Worm (Caenorhabditis elegans) whole organism, L2 larva: ENCODE measurements around the gene grl-13.

Experiments used
- F13H6.1 ChIP-seq: sonication (generic microtip); optimal IDR thresholded peaks from 2 replicates; lab custom pipeline; 2016; ENCODE audit warnings: missing genetic modification characterization, missing compliant biosample characterization
- R02D3.7 ChIP-seq: fragments of 150-350 bp; optimal IDR thresholded peaks from 2 replicates; lab custom pipeline; 2014; ENCODE audit warnings: missing biosample characterization, missing genetic modification characterization
- alr-1 ChIP-seq: fragments of 150-350 bp; optimal IDR thresholded peaks from 2 replicates; lab custom pipeline; 2014; ENCODE audit warnings: missing biosample characterization, missing genetic modification characterization
- ama-1 ChIP-seq: fragments of 150-350 bp; optimal IDR thresholded peaks from 2 replicates; lab custom pipeline; 2018; ENCODE audit warnings: inconsistent platforms
- blmp-1 ChIP-seq: sonication (generic microtip); optimal IDR thresholded peaks from 2 replicates; lab custom pipeline; 2017; ENCODE audit warnings: missing genetic modification characterization, mild to moderate bottlenecking, missing compliant biosample characterization, antibody characterized with exemption, moderate library complexity; ENCODE audit not compliant: insufficient read depth
- ceh-16 ChIP-seq: fragments of 150-350 bp; optimal IDR thresholded peaks from 2 replicates; lab custom pipeline; 2014; ENCODE audit warnings: missing biosample characterization, missing genetic modification characterization
- ceh-82 ChIP-seq: fragments of 150-350 bp; optimal IDR thresholded peaks from 2 replicates; lab custom pipeline; 2014; ENCODE audit warnings: missing biosample characterization, missing genetic modification characterization
- crh-2 ChIP-seq: sonication (generic microtip); optimal IDR thresholded peaks from 2 replicates; lab custom pipeline; 2017; ENCODE audit warnings: missing biosample characterization, missing genetic modification characterization
- dmd-4 ChIP-seq: sonication (generic microtip); optimal IDR thresholded peaks from 2 replicates; lab custom pipeline; 2017; ENCODE audit warnings: missing biosample characterization, missing genetic modification characterization
- fos-1 ChIP-seq: fragments of 150-350 bp; optimal IDR thresholded peaks from 2 replicates; lab custom pipeline; 2014; ENCODE audit warnings: missing biosample characterization, missing genetic modification characterization
- gmeb-1 ChIP-seq: fragments of 150-350 bp; optimal IDR thresholded peaks from 2 replicates; lab custom pipeline; 2014; ENCODE audit warnings: missing biosample characterization, missing genetic modification characterization
- lin-13 ChIP-seq: fragments of 150-350 bp; optimal IDR thresholded peaks from 2 replicates; lab custom pipeline; 2014; ENCODE audit warnings: missing biosample characterization, missing genetic modification reagents, missing genetic modification characterization
- lsy-2 ChIP-seq, 2 experiments: fragments of 150-350 bp in 1 of 2; sonication (generic microtip) in 1 of 2; optimal IDR thresholded peaks; 2 replicates each; lab custom pipeline; 2014 to 2017; ENCODE audit warnings: missing biosample characterization in 2 of 2, missing genetic modification characterization in 2 of 2
- mab-5 ChIP-seq: fragments of 150-350 bp; optimal IDR thresholded peaks from 2 replicates; lab custom pipeline; 2014; ENCODE audit warnings: missing biosample characterization, missing genetic modification characterization
- mdl-1 ChIP-seq, 2 experiments: fragments of 150-350 bp in 1 of 2; sonication (generic microtip) in 1 of 2; optimal IDR thresholded peaks; 2 replicates each; lab custom pipeline; 2017; ENCODE audit warnings: missing biosample characterization in 2 of 2, missing genetic modification characterization in 2 of 2
- nhr-10 ChIP-seq: sonication (generic microtip); optimal IDR thresholded peaks from 2 replicates; lab custom pipeline; 2017; ENCODE audit warnings: missing biosample characterization, missing genetic modification characterization
- nhr-129 ChIP-seq: fragments of 150-350 bp; optimal IDR thresholded peaks from 2 replicates; lab custom pipeline; 2014; ENCODE audit warnings: missing biosample characterization, missing genetic modification characterization
- nhr-21 ChIP-seq: fragments of 150-350 bp; optimal IDR thresholded peaks from 2 replicates; lab custom pipeline; 2014; ENCODE audit warnings: missing biosample characterization, missing genetic modification characterization
- nhr-237 ChIP-seq: fragments of 150-350 bp; optimal IDR thresholded peaks from 2 replicates; lab custom pipeline; 2014; ENCODE audit warnings: missing biosample characterization, missing genetic modification characterization
- nhr-6 ChIP-seq: fragments of 150-350 bp; optimal IDR thresholded peaks from 2 replicates; lab custom pipeline; 2014; ENCODE audit warnings: missing biosample characterization, missing genetic modification characterization
- nhr-77 ChIP-seq: fragments of 150-350 bp; optimal IDR thresholded peaks from 2 replicates; lab custom pipeline; 2014; ENCODE audit warnings: missing biosample characterization, missing genetic modification characterization
- peb-1 ChIP-seq: fragments of 150-350 bp; optimal IDR thresholded peaks from 2 replicates; lab custom pipeline; 2014; ENCODE audit warnings: missing biosample characterization, missing genetic modification characterization
- sem-4 ChIP-seq: fragments of 150-350 bp; optimal IDR thresholded peaks from 2 replicates; lab custom pipeline; 2014; ENCODE audit warnings: missing biosample characterization, missing genetic modification reagents, missing genetic modification characterization
- skn-1 ChIP-seq: sonication (generic microtip); optimal IDR thresholded peaks from 2 replicates; lab custom pipeline; 2017; ENCODE audit warnings: missing biosample characterization, missing genetic modification characterization
- sma-3 ChIP-seq: sonication (generic microtip); optimal IDR thresholded peaks from 2 replicates; lab custom pipeline; 2016; ENCODE audit warnings: missing genetic modification reagents, missing genetic modification characterization, missing compliant biosample characterization
- sma-9 ChIP-seq, 2 experiments: fragments of 150-350 bp in 1 of 2; sonication (generic microtip) in 1 of 2; optimal IDR thresholded peaks; 2 replicates each; lab custom pipeline; 2014 to 2016; ENCODE audit warnings: missing genetic modification characterization in 2 of 2, mild to moderate bottlenecking in 1 of 2, missing biosample characterization in 1 of 2, missing compliant biosample characterization in 1 of 2, missing genetic modification reagents in 1 of 2, moderate library complexity in 1 of 2
- snpc-4 ChIP-seq: fragments of 150-350 bp; optimal IDR thresholded peaks from 2 replicates; lab custom pipeline; 2014; ENCODE audit warnings: missing biosample characterization, missing genetic modification characterization
- unc-39 ChIP-seq: fragments of 150-350 bp; optimal IDR thresholded peaks from 2 replicates; lab custom pipeline; 2014; ENCODE audit warnings: missing biosample characterization, missing genetic modification characterization
- unc-55 ChIP-seq: fragments of 150-350 bp; sonication (generic microtip); optimal IDR thresholded peaks from 3 replicates; lab custom pipeline; 2014; ENCODE audit warnings: missing biosample characterization, missing genetic modification reagents, missing genetic modification characterization
- unc-62 ChIP-seq: fragments of 150-350 bp; optimal IDR thresholded peaks from 2 replicates; lab custom pipeline; 2014; ENCODE audit warnings: missing biosample characterization, missing genetic modification reagents, missing genetic modification characterization
- zag-1 ChIP-seq: fragments of 150-350 bp; optimal IDR thresholded peaks from 2 replicates; lab custom pipeline; 2014; ENCODE audit warnings: missing biosample characterization, missing genetic modification characterization
- ztf-1 ChIP-seq: fragments of 200-800 bp; sonication (Bioruptor generic); conservative IDR thresholded peaks from 2 replicates; pipeline ENCODE4 v1.3.6; 2022; ENCODE audit warnings: missing genetic modification characterization, missing compliant biosample characterization
- ztf-11 ChIP-seq: sonication (generic microtip); optimal IDR thresholded peaks from 2 replicates; lab custom pipeline; 2017; ENCODE audit warnings: missing biosample characterization, missing genetic modification characterization
- ztf-4 ChIP-seq: fragments of 150-350 bp; optimal IDR thresholded peaks from 2 replicates; lab custom pipeline; 2014; ENCODE audit warnings: missing biosample characterization, missing genetic modification characterization

grl-13 gene

DNA sequence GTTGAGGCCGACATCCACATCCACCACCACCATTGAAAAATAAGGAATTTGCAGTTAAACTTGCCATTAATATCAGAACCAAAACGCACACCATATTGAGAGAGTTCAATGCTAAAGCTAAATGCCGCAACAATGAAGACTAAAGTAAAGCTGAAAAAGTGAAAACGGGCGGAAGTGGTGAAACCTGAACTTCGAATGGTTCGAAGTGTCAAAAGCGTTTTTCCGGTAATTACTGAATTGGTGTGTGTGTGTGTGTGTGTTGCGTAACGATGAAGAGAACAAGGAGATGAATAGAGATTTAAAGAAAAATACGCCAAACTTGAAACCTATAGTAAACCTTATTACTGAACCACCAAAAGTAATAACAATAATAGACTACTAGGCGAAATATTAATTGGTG lies at the start of gene grl-13:
Gene grl-13, minus strand, starts transcription at position 101 of the 400 bp plus-strand sequence.
- TF ChIP-seq alr-1 (tag; lab: Kevin White, UChicago) (no peak), ztf-1 (no peak), unc-39 (tag; lab: Kevin White, UChicago) (no peak), peb-1 (no peak), snpc-4 (tag; lab: Kevin White, UChicago) (no peak), crh-2 (tag; lab: Kevin White, UChicago) (no peak)
- TF ChIP-seq, all 48 proteins: peak for 0

ce11 chrV:4411714-4412113 lies 47.3 kb upstream of the grl-13 start, which contains the start of gene Y47D7A.17:
Gene Y47D7A.17 (minus strand): TSS chrV:4411814.
- TF ChIP-seq lsy-2 (tag; optimal IDR thresholded peaks at IDR 0.05; lab: Kevin White, UChicago), result no peak
- TF ChIP-seq ceh-16 (tag; lab: Kevin White, UChicago), result no peak
- no peak for TF ChIP-seq unc-55 (GFP tag; lab: Kevin White, UChicago)
- no peak for TF ChIP-seq peb-1
- TF ChIP-seq sma-9 (GFP tag; optimal IDR thresholded peaks at IDR 0.05; lab: Kevin White, UChicago), result no peak
- TF ChIP-seq sma-9 (tag; optimal IDR thresholded peaks at IDR 0.05; lab: Kevin White, UChicago), result no peak
- TF ChIP-seq R02D3.7 (tag; lab: Kevin White, UChicago), result no peak
- TF ChIP-seq sma-3 (GFP tag; lab: Kevin White, UChicago), result no peak
- TF ChIP-seq ceh-82 (tag; lab: Kevin White, UChicago), result no peak
- no peak for TF ChIP-seq F13H6.1
- TF ChIP-seq gmeb-1 (tag; lab: Kevin White, UChicago), result no peak
- no peak for TF ChIP-seq nhr-10 (tag; lab: Kevin White, UChicago)
- TF ChIP-seq fos-1, result no peak
- no peak for TF ChIP-seq mdl-1 (tag; optimal IDR thresholded peaks at IDR 0.05; lab: Kevin White, UChicago)
- TF ChIP-seq nhr-21 (tag; lab: Kevin White, UChicago), result no peak
- TF ChIP-seq mab-5, result no peak
- no peak for TF ChIP-seq nhr-6 (tag; lab: Kevin White, UChicago)

DNA sequence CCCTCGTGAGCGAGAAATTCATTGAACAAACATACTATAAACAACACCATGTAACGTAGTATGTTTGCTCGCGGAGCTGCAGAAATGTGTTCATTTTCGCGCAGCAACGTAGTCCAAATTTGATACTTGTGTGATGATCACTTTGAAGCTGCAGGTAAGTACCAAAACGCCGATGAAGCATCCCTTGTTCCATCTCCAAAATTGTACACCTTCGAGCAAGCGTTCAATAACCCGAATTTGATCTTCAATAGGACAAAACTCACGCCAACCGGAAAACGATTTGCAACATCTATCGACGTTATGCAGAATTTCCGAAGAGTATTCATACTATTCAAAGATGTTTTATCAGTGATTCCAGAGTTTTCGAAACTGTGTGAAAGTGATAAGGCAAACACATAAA lies 46.2 kb upstream of the grl-13 start, which contains the start of gene Y47D7A.3:
Gene Y47D7A.3, plus strand, starts transcription at position 301 of the 400 bp plus-strand sequence.
- no peak for TF ChIP-seq blmp-1 (tag; lab: Kevin White, UChicago)
- no peak for TF ChIP-seq zag-1
- no peak for TF ChIP-seq unc-55 (GFP tag; lab: Kevin White, UChicago)
- no peak for TF ChIP-seq mab-5
- no peak for TF ChIP-seq ztf-11 (tag; lab: Kevin White, UChicago)
- TF ChIP-seq ama-1 (lab: Kevin White, UChicago), result no peak
- no peak for TF ChIP-seq ztf-4 (tag; lab: Kevin White, UChicago)
- no peak for TF ChIP-seq nhr-129 (tag; lab: Kevin White, UChicago)
- TF ChIP-seq lin-13 (GFP tag; lab: Kevin White, UChicago), result no peak
- no peak for TF ChIP-seq nhr-237 (tag; lab: Kevin White, UChicago)

ce11 chrV:4407519-4407918 lies 43.1 kb upstream of the grl-13 start, which contains the start of gene nhr-118:
Gene nhr-118 (plus strand): TSS chrV:4407819.
- TF ChIP-seq fos-1 (no peak), zag-1 (no peak), ztf-4 (tag; lab: Kevin White, UChicago) (no peak), nhr-77 (tag; lab: Kevin White, UChicago) (no peak), sem-4 (no peak), ceh-16 (tag; lab: Kevin White, UChicago) (no peak), unc-39 (tag; lab: Kevin White, UChicago) (no peak), dmd-4 (tag; lab: Kevin White, UChicago) (no peak), skn-1 (tag; lab: Kevin White, UChicago) (no peak), blmp-1 (tag; lab: Kevin White, UChicago) (no peak), ama-1 (lab: Kevin White, UChicago) (no peak), ceh-82 (tag; lab: Kevin White, UChicago) (no peak), unc-62 (GFP tag; lab: Kevin White, UChicago) (no peak)

DNA sequence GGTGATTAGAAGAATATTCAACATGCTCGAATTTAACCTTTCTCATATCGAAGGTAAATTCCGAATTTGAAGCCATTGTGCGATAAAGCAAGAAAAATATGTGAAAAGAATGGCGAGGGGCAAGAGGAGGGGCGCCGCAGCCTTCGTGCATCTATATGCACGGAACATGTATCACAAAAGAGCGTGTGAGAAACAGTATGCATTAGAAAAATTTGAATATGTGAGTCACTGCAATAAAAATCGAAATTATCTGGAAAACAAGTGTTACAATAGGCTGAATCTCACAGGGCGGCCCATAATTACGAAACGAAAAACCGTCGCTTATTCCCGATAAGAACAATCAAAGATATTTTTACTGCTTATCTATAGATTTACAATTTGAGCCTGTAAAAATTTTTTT lies 37.4 kb upstream of the grl-13 start, which contains the start of gene F13A2.5:
Gene F13A2.5, minus strand, starts transcription at position 101 of the 400 bp plus-strand sequence.
- TF ChIP-seq nhr-10 (tag; lab: Kevin White, UChicago), result no peak
- no peak for TF ChIP-seq mab-5
- TF ChIP-seq lsy-2 (tag; optimal IDR thresholded peaks at IDR 0.05; lab: Kevin White, UChicago), result no peak
- no peak for TF ChIP-seq dmd-4 (tag; lab: Kevin White, UChicago)
- TF ChIP-seq alr-1 (tag; lab: Kevin White, UChicago), result no peak
- TF ChIP-seq unc-39 (tag; lab: Kevin White, UChicago), result no peak
- no peak for TF ChIP-seq ztf-1
